Worm (Caenorhabditis elegans): ENCODE results near the gene C04G6.4.

The C04G6.4 gene

ce11 chrII:5058036-5058435, 25.2 kb downstream of the C04G6.4 start, which contains the start of gene C27A2.12:
C27A2.12 (minus strand) TSS chrII:5058136.
- TF ChIP-seq ceh-83 (GFP tag; optimal IDR thresholded peaks at IDR 0.05) (no peak), mls-2 (tag; optimal IDR thresholded peaks at IDR 0.05) (no peak), nhr-12 (tag; optimal IDR thresholded peaks at IDR 0.05) (no peak), ces-1 (GFP tag; optimal IDR thresholded peaks at IDR 0.05) (no peak), M03D4.4 (tag; optimal IDR thresholded peaks at IDR 0.05) (no peak), flh-1 (GFP tag; optimal IDR thresholded peaks at IDR 0.05) (no peak), mab-5 (tag; optimal IDR thresholded peaks at IDR 0.05) (no peak), unc-120 (tag; optimal IDR thresholded peaks at IDR 0.05; ENCODE audit: poor library complexity, severe bottlenecking) (no peak), zip-8 (tag; optimal IDR thresholded peaks at IDR 0.05) (no peak), elt-3 (tag; optimal IDR thresholded peaks at IDR 0.05) (no peak), nhr-76 (tag; optimal IDR thresholded peaks at IDR 0.05) (no peak), mep-1 (tag; optimal IDR thresholded peaks at IDR 0.05) (no peak), snpc-4 (tag; optimal IDR thresholded peaks at IDR 0.05) (no peak)

- TF ChIP-seq M03D4.4 (tag; optimal IDR thresholded peaks at IDR 0.05) (peak; percentile 55), drap-1 (GFP tag; optimal IDR thresholded peaks at IDR 0.05) (peak; percentile 44), nhr-237 (tag; optimal IDR thresholded peaks at IDR 0.05) (no peak), flh-1 (GFP tag; optimal IDR thresholded peaks at IDR 0.05) (no peak), ceh-39 (tag; optimal IDR thresholded peaks at IDR 0.05) (no peak), sem-2 (GFP tag; optimal IDR thresholded peaks at IDR 0.05) (peak; percentile 41), tbx-8 (GFP tag; optimal IDR thresholded peaks at IDR 0.05) (peak; percentile 35), nhr-28 (tag; optimal IDR thresholded peaks at IDR 0.05) (no peak), elt-3 (tag; optimal IDR thresholded peaks at IDR 0.05) (no peak), bed-3 (GFP tag; optimal IDR thresholded peaks at IDR 0.05) (peak; percentile 1), ham-2 (GFP tag; optimal IDR thresholded peaks at IDR 0.05) (peak; percentile 17), sptf-1 (tag; optimal IDR thresholded peaks at IDR 0.05) (peak; percentile 60), zip-8 (tag; optimal IDR thresholded peaks at IDR 0.05) (no peak), pha-4 (tag; optimal IDR thresholded peaks at IDR 0.05) (no peak), nhr-12 (tag; optimal IDR thresholded peaks at IDR 0.05) (no peak), lin-32 (GFP tag; optimal IDR thresholded peaks at IDR 0.05) (no peak), snpc-4 (tag; optimal IDR thresholded peaks at IDR 0.05) (no peak), unc-62 (GFP tag; optimal IDR thresholded peaks at IDR 0.05) (no peak), ceh-83 (GFP tag; optimal IDR thresholded peaks at IDR 0.05) (peak; percentile 73), mls-2 (tag; optimal IDR thresholded peaks at IDR 0.05) (peak; percentile 47), blmp-1 (tag; optimal IDR thresholded peaks at IDR 0.05) (no peak)
These were observed 25.9 kb downstream of the C04G6.4 start for ce11 chrII:5057315-5057714.

- TF ChIP-seq lin-32 (GFP tag; optimal IDR thresholded peaks at IDR 0.05) (no peak), hlh-1 (tag; optimal IDR thresholded peaks at IDR 0.05) (no peak), pha-4 (tag; optimal IDR thresholded peaks at IDR 0.05) (no peak), ceh-43 (GFP tag; optimal IDR thresholded peaks at IDR 0.05) (no peak), bed-3 (GFP tag; optimal IDR thresholded peaks at IDR 0.05) (no peak), nhr-237 (tag; optimal IDR thresholded peaks at IDR 0.05) (no peak), drap-1 (GFP tag; optimal IDR thresholded peaks at IDR 0.05) (no peak), zip-8 (tag; optimal IDR thresholded peaks at IDR 0.05) (no peak), sem-2 (GFP tag; optimal IDR thresholded peaks at IDR 0.05) (no peak), ceh-39 (tag; optimal IDR thresholded peaks at IDR 0.05) (no peak), ztf-11 (tag; optimal IDR thresholded peaks at IDR 0.05) (no peak), unc-39 (tag; optimal IDR thresholded peaks at IDR 0.05) (no peak), sptf-1 (tag; optimal IDR thresholded peaks at IDR 0.05) (no peak)
These were observed 27.0 kb downstream of the C04G6.4 start for ce11 chrII:5056254-5056653.

- peak; percentile 50 for TF ChIP-seq M03D4.4 (tag; optimal IDR thresholded peaks at IDR 0.05)
- TF ChIP-seq nhr-12 (tag; optimal IDR thresholded peaks at IDR 0.05): peak; percentile 39
- TF ChIP-seq unc-39 (tag; optimal IDR thresholded peaks at IDR 0.05): no peak
- peak; percentile 32 for TF ChIP-seq mab-5 (tag; optimal IDR thresholded peaks at IDR 0.05)
- peak; percentile 18 for TF ChIP-seq ceh-43 (GFP tag; optimal IDR thresholded peaks at IDR 0.05)
- peak; percentile 95 for TF ChIP-seq nhr-237 (tag; optimal IDR thresholded peaks at IDR 0.05)
- no peak for TF ChIP-seq nhr-28 (tag; optimal IDR thresholded peaks at IDR 0.05)
- TF ChIP-seq nhr-76 (tag; optimal IDR thresholded peaks at IDR 0.05): no peak
- peak; percentile 83 for TF ChIP-seq hlh-1 (tag; optimal IDR thresholded peaks at IDR 0.05)
- peak; percentile 72 for TF ChIP-seq elt-3 (tag; optimal IDR thresholded peaks at IDR 0.05)
- peak; percentile 76 for TF ChIP-seq mls-2 (tag; optimal IDR thresholded peaks at IDR 0.05)
- TF ChIP-seq unc-62 (GFP tag; optimal IDR thresholded peaks at IDR 0.05): peak; percentile 61
- peak; percentile 69 for TF ChIP-seq ham-2 (GFP tag; optimal IDR thresholded peaks at IDR 0.05)
- peak; percentile 99 for TF ChIP-seq lsy-2 (tag; optimal IDR thresholded peaks at IDR 0.05)
- TF ChIP-seq zip-8 (tag; optimal IDR thresholded peaks at IDR 0.05): no peak
- peak; percentile 98 for TF ChIP-seq lin-13 (tag; optimal IDR thresholded peaks at IDR 0.05)
- TF ChIP-seq snpc-4 (tag; optimal IDR thresholded peaks at IDR 0.05): no peak
- peak; percentile 71 for TF ChIP-seq drap-1 (GFP tag; optimal IDR thresholded peaks at IDR 0.05)
- peak; percentile 96 for TF ChIP-seq mep-1 (tag; optimal IDR thresholded peaks at IDR 0.05)
- TF ChIP-seq cnd-1 (tag; optimal IDR thresholded peaks at IDR 0.05): peak; percentile 61
- peak; percentile 83 for TF ChIP-seq ceh-39 (tag; optimal IDR thresholded peaks at IDR 0.05)
- no peak for TF ChIP-seq tbx-8 (GFP tag; optimal IDR thresholded peaks at IDR 0.05)
- no peak for TF ChIP-seq lin-32 (GFP tag; optimal IDR thresholded peaks at IDR 0.05)
- no peak for TF ChIP-seq flh-1 (GFP tag; optimal IDR thresholded peaks at IDR 0.05)
- TF ChIP-seq elt-1 (tag; optimal IDR thresholded peaks at IDR 0.05; ENCODE audit: borderline replicate concordance, insufficient read depth): peak; percentile 51
- TF ChIP-seq nhr-2 (tag; optimal IDR thresholded peaks at IDR 0.05): no peak
- peak; percentile 62 for TF ChIP-seq sptf-1 (tag; optimal IDR thresholded peaks at IDR 0.05)
- no peak for TF ChIP-seq blmp-1 (tag; optimal IDR thresholded peaks at IDR 0.05)
- peak; percentile 82 for TF ChIP-seq ces-1 (GFP tag; optimal IDR thresholded peaks at IDR 0.05)
- TF ChIP-seq ztf-11 (tag; optimal IDR thresholded peaks at IDR 0.05): peak; percentile 50
- peak; percentile 97 for TF ChIP-seq pha-4 (tag; optimal IDR thresholded peaks at IDR 0.05)
- peak; percentile 30 for TF ChIP-seq ceh-83 (GFP tag; optimal IDR thresholded peaks at IDR 0.05)
- TF ChIP-seq unc-120 (tag; optimal IDR thresholded peaks at IDR 0.05; ENCODE audit: poor library complexity, severe bottlenecking): peak; percentile 75
- TF ChIP-seq sem-2 (GFP tag; optimal IDR thresholded peaks at IDR 0.05): no peak
- no peak for TF ChIP-seq bed-3 (GFP tag; optimal IDR thresholded peaks at IDR 0.05)
These were observed 28.0 kb downstream of the C04G6.4 start, which contains the start of the genes ify-1 and rpl-22 for ce11 chrII:5055129-5055666. ify-1 (minus strand) TSS chrII:5055179. rpl-22 (plus strand) TSS chrII:5055616.

Measured in whole organism, mixed stage, embryonic.